Fruit fly (Drosophila melanogaster) whole organism, embryonic: ENCODE data around the gene CG44405.

Experiments used
- Abd-B ChIP-seq: fragments of 200-800 bp; sonication (Bioruptor generic); optimal IDR thresholded peaks from 2 replicates; lab custom pipeline; 2018; ENCODE audit warnings: missing biosample characterization, mild to moderate bottlenecking, missing genetic modification characterization, moderate library complexity
- Ada2b ChIP-seq: fragments of 200-800 bp; sonication (Bioruptor generic); IDR thresholded peaks from 2 replicates; pipeline ENCODE4 v1.3.6; 2022; ENCODE audit warnings: missing biosample characterization, missing genetic modification characterization
- Atf3 ChIP-seq: fragments of 200-800 bp; sonication (Bioruptor generic); optimal IDR thresholded peaks from 3 replicates; lab custom pipeline; 2016; ENCODE audit warnings: missing biosample characterization, missing genetic modification characterization
- Bteb2 ChIP-seq: fragments of 200-800 bp; sonication (Bioruptor generic); optimal IDR thresholded peaks from 2 replicates; lab custom pipeline; 2016; ENCODE audit warnings: missing biosample characterization, missing genetic modification characterization
- CG10209 ChIP-seq: fragments of 200-800 bp; sonication (Bioruptor generic); optimal IDR thresholded peaks from 3 replicates; lab custom pipeline; 2017; ENCODE audit warnings: missing biosample characterization, mild to moderate bottlenecking, missing genetic modification characterization, missing genetic modification reagents
- CG10267 ChIP-seq: fragments of 200-800 bp; sonication (Bioruptor generic); optimal IDR thresholded peaks from 2 replicates; lab custom pipeline; 2018; ENCODE audit warnings: missing biosample characterization, mild to moderate bottlenecking, missing genetic modification characterization, moderate library complexity
- CG11247 ChIP-seq: fragments of 200-800 bp; sonication (Bioruptor generic); IDR thresholded peaks from 2 replicates; pipeline ENCODE4 v1.3.6; 2022; ENCODE audit warnings: missing biosample characterization, missing genetic modification characterization
- CG11398 ChIP-seq: fragments of 200-800 bp; sonication (Bioruptor generic); optimal IDR thresholded peaks from 2 replicates; lab custom pipeline; 2016; ENCODE audit warnings: missing biosample characterization, missing genetic modification characterization
- CG11695 ChIP-seq: fragments of 200-800 bp; sonication (Bioruptor generic); IDR thresholded peaks from 3 replicates; pipeline ENCODE4 v1.3.6; 2022; ENCODE audit warnings: missing biosample characterization, missing genetic modification characterization
- CG1233 ChIP-seq: fragments of 200-800 bp; sonication (Bioruptor generic); optimal IDR thresholded peaks from 4 replicates; lab custom pipeline; 2018; ENCODE audit warnings: missing biosample characterization, mild to moderate bottlenecking, missing genetic modification characterization
- CG12769 ChIP-seq: fragments of 200-800 bp; sonication (Bioruptor generic); optimal IDR thresholded peaks from 2 replicates; lab custom pipeline; 2019; ENCODE audit warnings: missing biosample characterization, mild to moderate bottlenecking, missing genetic modification characterization, moderate library complexity
- CG13123 ChIP-seq: fragments of 200-800 bp; sonication (Bioruptor generic); optimal IDR thresholded peaks from 2 replicates; lab custom pipeline; 2016; ENCODE audit warnings: missing biosample characterization, missing genetic modification characterization
- CG13287 ChIP-seq: fragments of 200-800 bp; sonication (Bioruptor generic); IDR thresholded peaks from 2 replicates; pipeline ENCODE4 v1.3.6; 2022; ENCODE audit warnings: missing biosample characterization, missing genetic modification characterization; ENCODE audit not compliant: partially characterized antibody
- CG14014 ChIP-seq: fragments of 200-800 bp; sonication (Bioruptor generic); IDR thresholded peaks from 2 replicates; pipeline ENCODE4 v1.3.6; 2022; ENCODE audit warnings: missing biosample characterization, missing genetic modification characterization
- CG17829 ChIP-seq: fragments of 200-800 bp; optimal IDR thresholded peaks from 2 replicates; lab custom pipeline; 2019; ENCODE audit warnings: missing biosample characterization, mild to moderate bottlenecking, missing genetic modification characterization, moderate library complexity
- CG18476 ChIP-seq: fragments of 200-800 bp; sonication (Bioruptor generic); optimal IDR thresholded peaks from 2 replicates; lab custom pipeline; 2016; ENCODE audit warnings: missing biosample characterization, mild to moderate bottlenecking, missing genetic modification characterization
- CG2199 ChIP-seq: fragments of 200-800 bp; sonication (Bioruptor generic); IDR thresholded peaks from 3 replicates; pipeline ENCODE4 v1.3.6; 2022; ENCODE audit warnings: missing biosample characterization, missing genetic modification characterization
- CG2678 ChIP-seq: fragments of 200-800 bp; sonication (Bioruptor generic); optimal IDR thresholded peaks from 3 replicates; lab custom pipeline; 2019; ENCODE audit warnings: missing biosample characterization, mild to moderate bottlenecking, missing genetic modification characterization, moderate library complexity
- CG31365 ChIP-seq: fragments of 200-800 bp; sonication (Bioruptor generic); optimal IDR thresholded peaks from 2 replicates; lab custom pipeline; 2018; ENCODE audit warnings: missing biosample characterization, mild to moderate bottlenecking, missing genetic modification characterization
- CG3281 ChIP-seq: fragments of 200-800 bp; sonication (Bioruptor generic); optimal IDR thresholded peaks from 3 replicates; lab custom pipeline; 2017; ENCODE audit warnings: missing biosample characterization, mild to moderate bottlenecking, missing genetic modification characterization
- CG4424 ChIP-seq: fragments of 200-800 bp; sonication (Bioruptor generic); optimal IDR thresholded peaks from 3 replicates; lab custom pipeline; 2016; ENCODE audit warnings: missing biosample characterization, missing genetic modification characterization
- CG4820 ChIP-seq: fragments of 200-800 bp; sonication (Bioruptor generic); optimal IDR thresholded peaks from 3 replicates; lab custom pipeline; 2016; ENCODE audit warnings: missing biosample characterization, missing genetic modification characterization
- CG6683 ChIP-seq: fragments of 200-800 bp; sonication (Bioruptor generic); optimal IDR thresholded peaks from 2 replicates; lab custom pipeline; 2017; ENCODE audit warnings: missing biosample characterization, mild to moderate bottlenecking, missing genetic modification characterization, missing genetic modification reagents
- CG8290 ChIP-seq, 3 experiments: fragments of 200-800 bp; sonication (Bioruptor generic); optimal IDR thresholded peaks; 2 replicates each; lab custom pipeline; 2016 to 2019; ENCODE audit warnings: missing biosample characterization in 3 of 3, missing genetic modification characterization in 3 of 3, mild to moderate bottlenecking in 2 of 3, moderate library complexity in 1 of 3
- CG9215 ChIP-seq: fragments of 200-800 bp; sonication (Bioruptor generic); IDR thresholded peaks from 2 replicates; pipeline ENCODE4 v1.3.6; 2022; ENCODE audit warnings: missing biosample characterization, missing genetic modification characterization
- D ChIP-seq, 2 experiments: fragments of 200-800 bp in 1 of 2; fragments of >200 bp in 1 of 2; sonication (Bioruptor generic) in 1 of 2; optimal IDR thresholded peaks; 2 replicates in 1 of 2; 3 replicates in 1 of 2; lab custom pipeline; 2017; ENCODE audit warnings: mild to moderate bottlenecking in 1 of 2, missing biosample characterization in 1 of 2, missing genetic modification characterization in 1 of 2, missing genetic modification reagents in 1 of 2
- Dbx ChIP-seq: fragments of 200-800 bp; sonication (Bioruptor generic); IDR thresholded peaks from 3 replicates; pipeline ENCODE4 v1.3.6; 2022; ENCODE audit warnings: missing biosample characterization, missing genetic modification characterization
- Deaf1 ChIP-seq: fragments of 200-800 bp; optimal IDR thresholded peaks from 3 replicates; lab custom pipeline; 2019; ENCODE audit warnings: missing biosample characterization, mild to moderate bottlenecking, missing genetic modification characterization, moderate library complexity
- HLH3B ChIP-seq: fragments of 200-800 bp; sonication (Bioruptor generic); IDR thresholded peaks from 2 replicates; pipeline ENCODE4 v1.3.6; 2022; ENCODE audit warnings: missing biosample characterization, missing genetic modification characterization
- HmgD ChIP-seq: fragments of 200-800 bp; sonication (Bioruptor generic); optimal IDR thresholded peaks from 3 replicates; lab custom pipeline; 2016; ENCODE audit warnings: missing biosample characterization, missing genetic modification characterization
- Hr39 ChIP-seq: fragments of >200 bp; optimal IDR thresholded peaks from 2 replicates; lab custom pipeline; 2017
- Mad ChIP-seq: fragments of 200-800 bp; sonication (Bioruptor generic); optimal IDR thresholded peaks from 2 replicates; lab custom pipeline; 2016; ENCODE audit warnings: missing biosample characterization, missing genetic modification characterization
- NK7.1 ChIP-seq: fragments of 200-800 bp; sonication (Bioruptor generic); optimal IDR thresholded peaks from 3 replicates; lab custom pipeline; 2016; ENCODE audit warnings: missing biosample characterization, missing genetic modification characterization
- Rfx ChIP-seq: fragments of 200-800 bp; sonication (Bioruptor generic); IDR thresholded peaks from 2 replicates; pipeline ENCODE4 v1.3.6; 2022; ENCODE audit warnings: missing biosample characterization, missing genetic modification characterization
- Stat92E ChIP-seq, 3 experiments: fragments of >200 bp in 2 of 3; fragments of 200-800 bp in 1 of 3; sonication (Bioruptor generic) in 1 of 3; optimal IDR thresholded peaks; 2 replicates each; lab custom pipeline; 2017 to 2019; ENCODE audit warnings: missing biosample characterization in 3 of 3, missing genetic modification characterization in 3 of 3, mild to moderate bottlenecking in 1 of 3, moderate library complexity in 1 of 3
- ara ChIP-seq: fragments of 200-800 bp; sonication (Bioruptor generic); IDR thresholded peaks from 2 replicates; pipeline ENCODE4 v1.3.6; 2022; ENCODE audit warnings: missing biosample characterization, missing genetic modification characterization
- fd3F ChIP-seq: fragments of 200-800 bp; sonication (Bioruptor generic); optimal IDR thresholded peaks from 2 replicates; lab custom pipeline; 2018; ENCODE audit warnings: missing biosample characterization, mild to moderate bottlenecking, missing genetic modification characterization, moderate library complexity
- grn ChIP-seq: fragments of 200-800 bp; sonication (Bioruptor generic); optimal IDR thresholded peaks from 3 replicates; lab custom pipeline; 2017; ENCODE audit warnings: missing biosample characterization, missing genetic modification characterization
- gro ChIP-seq: fragments of 200-800 bp; sonication (Bioruptor generic); optimal IDR thresholded peaks from 2 replicates; lab custom pipeline; 2016; ENCODE audit warnings: missing biosample characterization, missing genetic modification characterization
- knrl ChIP-seq: fragments of 200-800 bp; sonication (Bioruptor generic); IDR thresholded peaks from 3 replicates; pipeline ENCODE4 v1.3.6; 2022; ENCODE audit warnings: missing biosample characterization, missing genetic modification characterization; ENCODE audit not compliant: partially characterized antibody
- pan ChIP-seq, 4 experiments: fragments of >200 bp in 3 of 4; fragments of 200-800 bp in 1 of 4; sonication (Bioruptor generic) in 1 of 4; optimal IDR thresholded peaks in 3 of 4; IDR thresholded peaks in 1 of 4; 2 replicates each; pipeline versions ENCODE4 v1.3.6 to Lab custom; 2017 to 2022; ENCODE audit warnings: missing biosample characterization in 2 of 4, missing genetic modification characterization in 2 of 4, mixed read lengths in 1 of 4
- pb ChIP-seq: fragments of 200-800 bp; sonication (Bioruptor generic); optimal IDR thresholded peaks from 3 replicates; lab custom pipeline; 2016; ENCODE audit warnings: missing biosample characterization, missing genetic modification characterization
- sima ChIP-seq: fragments of 200-800 bp; sonication (Bioruptor generic); optimal IDR thresholded peaks from 2 replicates; lab custom pipeline; 2016; ENCODE audit warnings: missing biosample characterization, missing genetic modification characterization
- so ChIP-seq: fragments of 200-800 bp; sonication (Bioruptor generic); IDR thresholded peaks from 3 replicates; pipeline ENCODE4 v1.3.6; 2022; ENCODE audit warnings: missing biosample characterization, missing genetic modification characterization
- tup ChIP-seq: fragments of 200-800 bp; sonication (Bioruptor generic); optimal IDR thresholded peaks from 2 replicates; lab custom pipeline; 2016; ENCODE audit warnings: missing biosample characterization, mild to moderate bottlenecking, missing genetic modification characterization, moderate library complexity
- wek ChIP-seq: fragments of 200-800 bp; sonication (Bioruptor generic); optimal IDR thresholded peaks from 3 replicates; lab custom pipeline; 2018; ENCODE audit warnings: missing biosample characterization, mild to moderate bottlenecking, missing genetic modification characterization, moderate library complexity
- yki ChIP-seq: fragments of >200 bp; optimal IDR thresholded peaks from 3 replicates; lab custom pipeline; 2018

CG44405 gene

DNA sequence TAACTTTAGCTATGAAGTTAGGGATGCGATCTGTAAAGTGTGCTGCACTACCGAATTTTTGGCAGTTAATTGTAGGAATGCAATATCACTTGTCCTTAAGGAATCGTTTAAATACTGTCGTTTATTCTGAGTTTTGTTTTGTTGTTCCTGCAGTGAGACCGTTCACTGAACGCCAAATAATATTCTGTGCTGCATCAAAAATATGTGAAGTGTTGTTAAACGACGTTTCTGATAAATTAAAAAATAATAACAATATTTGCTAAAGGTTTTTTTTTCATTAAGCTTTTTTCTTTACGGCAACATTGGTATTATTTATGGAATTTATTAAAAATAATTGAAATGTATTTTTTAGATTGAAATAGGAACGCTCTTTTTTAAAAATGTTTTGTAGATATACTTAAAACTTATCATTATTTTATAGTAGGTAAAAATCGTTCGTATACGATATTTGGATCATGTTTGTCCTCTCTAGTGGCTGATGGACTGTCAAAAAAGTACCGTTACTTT, 39.3 kb downstream of the CG44405 start, which contains the start of gene GMF (continued):
- TF ChIP-seq tup (no peak), so (GFP tag; lab: Robert Waterston, UW) (no peak), gro (no peak), fd3F (GFP tag; lab: Kevin White, UChicago) (no peak), CG18476 (GFP tag; lab: Kevin White, UChicago) (peak; percentile 29), Ada2b (no peak), HLH3B (GFP tag; lab: Robert Waterston, UW) (no peak), CG9215 (no peak), CG3281 (GFP tag; lab: Kevin White, UChicago) (peak; percentile 6), CG10267 (tag; lab: Kevin White, UChicago) (peak; percentile 97), CG11695 (GFP tag; lab: Robert Waterston, UW) (no peak), CG12769 (tag; lab: Kevin White, UChicago) (no peak), grn (peak; percentile 50), knrl (GFP tag; lab: Robert Waterston, UW) (peak; percentile 46; the same call in 2 of the 3 replicates), Dbx (GFP tag; lab: Robert Waterston, UW) (0 out of 3 replicates have a peak, but pooled peaks have one; percentile 11), yki (lab: Kevin White, UChicago) (no peak), CG14014 (no peak), wek (GFP tag; lab: Kevin White, UChicago) (no peak), pb (GFP tag; lab: Kevin White, UChicago) (no peak), CG10209 (GFP tag; lab: Kevin White, UChicago) (peak; percentile 10), HmgD (GFP tag; lab: Kevin White, UChicago) (no peak), CG1233 (GFP tag; lab: Kevin White, UChicago) (no peak), CG2678 (tag; lab: Kevin White, UChicago) (peak; percentile 69), CG6683 (no peak), CG13123 (GFP tag; lab: Kevin White, UChicago) (peak; percentile 5)
- TF ChIP-seq, all 482 proteins: peak for 134

DNA sequence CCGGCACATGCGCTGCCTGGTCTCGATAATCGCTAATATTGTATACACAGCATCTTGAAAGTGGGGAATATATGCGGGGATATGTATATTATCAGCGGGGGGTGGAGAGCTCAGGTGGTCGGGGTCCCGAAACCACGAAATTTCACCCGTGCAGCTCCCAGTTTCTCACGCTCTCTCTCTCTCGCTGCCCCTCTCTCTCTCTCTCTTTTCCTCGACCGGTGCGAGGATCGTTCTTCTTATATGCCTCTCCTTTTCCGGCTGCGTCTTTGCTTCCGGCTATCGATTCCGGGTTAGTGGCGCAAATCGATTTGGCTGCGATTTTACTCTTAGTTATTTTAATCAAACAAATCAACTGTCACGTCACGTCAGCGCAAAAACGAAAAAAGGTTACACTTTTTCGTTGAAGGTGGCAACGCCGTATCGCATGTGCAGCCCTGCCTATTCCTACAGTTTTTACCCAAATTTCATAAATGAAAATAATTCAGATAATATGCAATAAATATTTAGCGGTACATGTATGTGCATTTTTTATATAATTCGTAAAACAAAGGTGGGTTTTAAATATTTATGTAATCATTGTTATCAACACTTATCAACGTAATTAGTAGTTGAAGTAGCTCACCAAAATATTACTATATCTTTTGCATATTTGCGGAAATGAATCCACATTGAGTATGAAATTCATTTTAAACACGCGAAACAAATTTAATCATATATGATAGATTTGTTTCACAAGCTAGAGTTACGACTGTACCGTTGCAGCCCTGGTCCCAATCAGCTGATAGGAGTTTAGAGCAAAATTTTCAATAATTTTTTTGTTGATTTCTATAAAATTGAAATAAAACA, 42.4 kb downstream of the CG44405 start, which contains the start of the genes heix and CG17328:
Gene heix (minus strand): TSS at position 393 of the 846 bp plus-strand sequence.
Gene CG17328 (plus strand): TSS at position 478 of the 846 bp plus-strand sequence.
- TF ChIP-seq Bteb2 (GFP tag; lab: Kevin White, UChicago) (peak; percentile 49), Atf3 (peak; percentile 46), CG11398 (GFP tag; lab: Kevin White, UChicago) (no peak), Rfx (GFP tag; lab: Robert Waterston, UW) (peak; percentile 85), CG11247 (peak; percentile 74), pan (optimal IDR thresholded peaks at IDR 0.05; lab: Kevin White, UChicago) (no peak), pan (GFP tag; optimal IDR thresholded peaks at IDR 0.05 in 1 of 2, IDR thresholded peaks at IDR 0.05 in 1 of 2) (peak in 1 of 2 experiments; percentile 65), CG8290 (GFP tag; optimal IDR thresholded peaks at IDR 0.05; lab: Kevin White, UChicago) (peak; percentile 36), CG8290 (tag; optimal IDR thresholded peaks at IDR 0.05; lab: Kevin White, UChicago) (peak in 1 of 2 experiments; percentile 2), NK7.1 (GFP tag; lab: Kevin White, UChicago) (peak; percentile 30), Stat92E (GFP tag; optimal IDR thresholded peaks at IDR 0.05; lab: Kevin White, UChicago) (no peak), CG2199 (GFP tag; lab: Robert Waterston, UW) (peak; percentile 55; the same call in 1 of the 3 replicates), Hr39 (lab: Kevin White, UChicago) (no peak), CG31365 (no peak), fd3F (GFP tag; lab: Kevin White, UChicago) (peak; percentile 65), CG17829 (peak; percentile 71), Deaf1 (tag; lab: Kevin White, UChicago) (no peak), D (optimal IDR thresholded peaks at IDR 0.05; lab: Kevin White, UChicago) (no peak), D (GFP tag; optimal IDR thresholded peaks at IDR 0.05; lab: Kevin White, UChicago) (peak; percentile 50), CG4424 (peak; percentile 77), CG13287 (0 out of 2 replicates have a peak, but pooled peaks have one; percentile 28), ara (GFP tag; lab: Robert Waterston, UW) (peak; percentile 48; the same call in 1 of the 2 replicates), CG4820 (GFP tag; lab: Kevin White, UChicago) (peak; percentile 67), sima (GFP tag; lab: Kevin White, UChicago) (no peak), Mad (peak; percentile 69), Abd-B (no peak)
